Fruit fly (Drosophila melanogaster) whole organism, wandering third instar larva: ENCODE data around the gene ninaA.
A peak's percentile ranks its signal among the peaks of the same experiment; 100 is the strongest.

ENCODE experiments used
- N ChIP-seq: fragments of >200 bp; optimal IDR thresholded peaks from 2 replicates; lab custom pipeline; 2018; ENCODE audit warnings: missing biosample characterization, missing external identifiers, missing genetic modification characterization
- OdsH ChIP-seq: fragments of 200-800 bp; sonication (Bioruptor generic); optimal IDR thresholded peaks from 2 replicates; lab custom pipeline; 2016; ENCODE audit warnings: missing biosample characterization, mild to moderate bottlenecking, missing genetic modification characterization
- Rel ChIP-seq, 2 experiments: fragments of 200-800 bp; sonication (Bioruptor generic) in 1 of 2; optimal IDR thresholded peaks; 2 replicates in 1 of 2; 3 replicates in 1 of 2; lab custom pipeline; 2016 to 2019; ENCODE audit warnings: mild to moderate bottlenecking in 2 of 2, missing biosample characterization in 2 of 2, missing genetic modification characterization in 2 of 2, moderate library complexity in 1 of 2
- h ChIP-seq: fragments of 200-800 bp; sonication (Bioruptor generic); optimal IDR thresholded peaks from 3 replicates; lab custom pipeline; 2016; ENCODE audit warnings: missing biosample characterization, mild to moderate bottlenecking, missing genetic modification characterization

dm6 chr2L:837989-838388, 39.1 kb upstream of the ninaA start:
- TF ChIP-seq N (no peak), h (no peak), OdsH (peak; percentile 48), Rel (GFP tag; optimal IDR thresholded peaks at IDR 0.05; lab: Kevin White, UChicago) (no peak), Rel (tag; optimal IDR thresholded peaks at IDR 0.05; lab: Kevin White, UChicago) (no peak)
